Fruit fly (Drosophila melanogaster) whole organism, adult: ENCODE measurements around the gene Dad.

Source experiments
- CG11617 ChIP-seq: fragments of 200-800 bp; sonication (Bioruptor generic); optimal IDR thresholded peaks from 2 replicates; lab custom pipeline; 2017; ENCODE audit warnings: mild to moderate bottlenecking, missing biosample characterization, missing genetic modification reagents, missing genetic modification characterization
- CG12768 ChIP-seq: fragments of 200-800 bp; sonication (Bioruptor generic); optimal IDR thresholded peaks from 2 replicates; lab custom pipeline; 2017; ENCODE audit warnings: missing biosample characterization, missing genetic modification characterization, mild to moderate bottlenecking, moderate library complexity, missing genetic modification reagents
- CG14711 ChIP-seq: fragments of 200-800 bp; sonication (Bioruptor generic); optimal IDR thresholded peaks from 2 replicates; lab custom pipeline; 2018; ENCODE audit warnings: missing biosample characterization, mild to moderate bottlenecking, missing genetic modification characterization, moderate library complexity
- CG1620 ChIP-seq: fragments of 200-800 bp; sonication (Bioruptor generic); optimal IDR thresholded peaks from 2 replicates; lab custom pipeline; 2016; ENCODE audit warnings: missing biosample characterization, missing genetic modification characterization
- CG33017 ChIP-seq: fragments of 200-800 bp; sonication (Bioruptor generic); optimal IDR thresholded peaks from 2 replicates; lab custom pipeline; 2018; ENCODE audit warnings: missing biosample characterization, mild to moderate bottlenecking, missing genetic modification characterization, moderate library complexity
- CG5204 ChIP-seq: fragments of 200-800 bp; sonication (Bioruptor generic); optimal IDR thresholded peaks from 2 replicates; lab custom pipeline; 2016; ENCODE audit warnings: missing biosample characterization, missing genetic modification characterization
- CG7045 ChIP-seq: fragments of 200-800 bp; sonication (Bioruptor generic); optimal IDR thresholded peaks from 2 replicates; lab custom pipeline; 2017; ENCODE audit warnings: missing biosample characterization, mild to moderate bottlenecking, missing genetic modification characterization
- CG7101 ChIP-seq: fragments of 200-800 bp; sonication (Bioruptor generic); optimal IDR thresholded peaks from 2 replicates; lab custom pipeline; 2018; ENCODE audit warnings: missing biosample characterization, mild to moderate bottlenecking, missing genetic modification characterization, moderate library complexity
- Clk ChIP-seq: fragments of 200-800 bp; sonication (Bioruptor generic); optimal IDR thresholded peaks from 2 replicates; lab custom pipeline; 2017; ENCODE audit warnings: missing biosample characterization, missing genetic modification characterization
- Crg-1 ChIP-seq: fragments of 200-800 bp; sonication (Bioruptor generic); optimal IDR thresholded peaks from 2 replicates; lab custom pipeline; 2016; ENCODE audit warnings: missing biosample characterization, missing genetic modification characterization
- Hr96 ChIP-seq: fragments of 200-800 bp; sonication (Bioruptor generic); optimal IDR thresholded peaks from 2 replicates; lab custom pipeline; 2016; ENCODE audit warnings: missing biosample characterization, missing genetic modification characterization
- Mnt ChIP-seq: fragments of 200-800 bp; sonication (Bioruptor generic); optimal IDR thresholded peaks from 2 replicates; lab custom pipeline; 2016; ENCODE audit warnings: missing biosample characterization, mild to moderate bottlenecking, missing genetic modification characterization
- bab1 ChIP-seq: fragments of 200-800 bp; sonication (Bioruptor generic); optimal IDR thresholded peaks from 3 replicates; lab custom pipeline; 2019; ENCODE audit warnings: missing biosample characterization, mild to moderate bottlenecking, missing genetic modification characterization, moderate library complexity
- cic ChIP-seq: fragments of 200-800 bp; sonication (Bioruptor generic); optimal IDR thresholded peaks from 2 replicates; lab custom pipeline; 2017; ENCODE audit warnings: missing biosample characterization, mild to moderate bottlenecking, missing genetic modification characterization, moderate library complexity
- cnc ChIP-seq, 2 experiments: fragments of >200 bp; optimal IDR thresholded peaks; 2 replicates each; lab custom pipeline; 2017
- kay ChIP-seq: fragments of 200-800 bp; sonication (Bioruptor generic); peaks from one replicate; lab custom pipeline; 2016; ENCODE audit warnings: missing biosample characterization, missing genetic modification characterization, borderline replicate concordance
- ovo ChIP-seq: fragments of 200-800 bp; sonication (Bioruptor generic); optimal IDR thresholded peaks from 2 replicates; lab custom pipeline; 2016; ENCODE audit warnings: missing biosample characterization, missing genetic modification characterization
- pad ChIP-seq: fragments of 200-800 bp; sonication (Bioruptor generic); optimal IDR thresholded peaks from 3 replicates; lab custom pipeline; 2017; ENCODE audit warnings: missing biosample characterization, missing genetic modification characterization, mild to moderate bottlenecking, moderate library complexity, missing genetic modification reagents
- tj ChIP-seq: fragments of 200-800 bp; sonication (Bioruptor generic); optimal IDR thresholded peaks from 3 replicates; lab custom pipeline; 2017; ENCODE audit warnings: missing biosample characterization, mild to moderate bottlenecking, missing genetic modification characterization, moderate library complexity
- toe ChIP-seq: fragments of 200-800 bp; sonication (Bioruptor generic); optimal IDR thresholded peaks from 2 replicates; lab custom pipeline; 2016; ENCODE audit warnings: missing biosample characterization, missing genetic modification characterization

Gene Dad

dm6 chr3R:17059811-17060169, 6.0 kb downstream of the Dad start:
- TF ChIP-seq CG1620 = no peak
- TF ChIP-seq Mnt (GFP tag; lab: Kevin White, UChicago) = peak; percentile 69
- TF ChIP-seq cnc (optimal IDR thresholded peaks at IDR 0.05; lab: Kevin White, UChicago) = peak; percentile 4 to 56

dm6 chr3R:17060244-17060664, 6.4 kb downstream of the Dad start:
- no peak for TF ChIP-seq bab1 (GFP tag; lab: Kevin White, UChicago)
- TF ChIP-seq Hr96 (GFP tag; lab: Kevin White, UChicago) = peak; percentile 42
- peak; percentile 46 for TF ChIP-seq CG7045 (GFP tag; lab: Kevin White, UChicago)
- TF ChIP-seq CG12768 = no peak
- TF ChIP-seq Crg-1 = no peak
- peak; percentile 51 for TF ChIP-seq CG11617 (GFP tag; lab: Kevin White, UChicago)
- TF ChIP-seq CG5204 (GFP tag; lab: Kevin White, UChicago) = peak; percentile 74
- TF ChIP-seq Clk (GFP tag; lab: Kevin White, UChicago) = no peak
- no peak for TF ChIP-seq ovo (GFP tag; lab: Kevin White, UChicago)
- TF ChIP-seq toe (GFP tag; lab: Kevin White, UChicago) = peak; percentile 12
- peak; percentile 25 for TF ChIP-seq CG7101 (tag; lab: Kevin White, UChicago)
- peak; percentile 68 for TF ChIP-seq kay
- TF ChIP-seq cnc (optimal IDR thresholded peaks at IDR 0.05; lab: Kevin White, UChicago) = no peak

dm6 chr3R:17060809-17061394, 7.1 kb downstream of the Dad start:
- TF ChIP-seq Hr96 (GFP tag; lab: Kevin White, UChicago) (no peak), bab1 (GFP tag; lab: Kevin White, UChicago) (no peak), CG7045 (GFP tag; lab: Kevin White, UChicago) (no peak), cnc (optimal IDR thresholded peaks at IDR 0.05; lab: Kevin White, UChicago) (no peak), Crg-1 (no peak), pad (no peak), tj (GFP tag; lab: Kevin White, UChicago) (no peak), CG33017 (tag; lab: Kevin White, UChicago) (no peak), kay (no peak), Mnt (GFP tag; lab: Kevin White, UChicago) (peak; percentile 64), toe (GFP tag; lab: Kevin White, UChicago) (no peak), CG14711 (tag; lab: Kevin White, UChicago) (no peak), Clk (GFP tag; lab: Kevin White, UChicago) (no peak), CG1620 (no peak), cic (peak; percentile 85), CG11617 (GFP tag; lab: Kevin White, UChicago) (no peak)

dm6 chr3R:17061736-17062371, 8.0 kb downstream of the Dad start:
- TF ChIP-seq pad (no peak), CG7045 (GFP tag; lab: Kevin White, UChicago) (no peak), cnc (optimal IDR thresholded peaks at IDR 0.05; lab: Kevin White, UChicago) (no peak), kay (no peak), CG1620 (no peak), CG33017 (tag; lab: Kevin White, UChicago) (no peak), CG14711 (tag; lab: Kevin White, UChicago) (no peak), CG5204 (GFP tag; lab: Kevin White, UChicago) (no peak), Hr96 (GFP tag; lab: Kevin White, UChicago) (no peak), Crg-1 (no peak), CG12768 (no peak), Mnt (GFP tag; lab: Kevin White, UChicago) (no peak), ovo (GFP tag; lab: Kevin White, UChicago) (no peak), cic (no peak), bab1 (GFP tag; lab: Kevin White, UChicago) (no peak)

- TF ChIP-seq CG5204 (GFP tag; lab: Kevin White, UChicago) (no peak), CG14711 (tag; lab: Kevin White, UChicago) (no peak), CG12768 (peak; percentile 14), ovo (GFP tag; lab: Kevin White, UChicago) (no peak), tj (GFP tag; lab: Kevin White, UChicago) (peak; percentile 36)
Measured at dm6 chr3R:17062705-17063104, 8.9 kb downstream of the Dad start.

dm6 chr3R:17063763-17064162, 10.0 kb downstream of the Dad start:
- no peak for TF ChIP-seq Clk (GFP tag; lab: Kevin White, UChicago)
- no peak for TF ChIP-seq CG12768
- TF ChIP-seq CG1620 = no peak
- no peak for TF ChIP-seq pad
- no peak for TF ChIP-seq CG14711 (tag; lab: Kevin White, UChicago)
- no peak for TF ChIP-seq Hr96 (GFP tag; lab: Kevin White, UChicago)
- no peak for TF ChIP-seq CG33017 (tag; lab: Kevin White, UChicago)
- no peak for TF ChIP-seq Mnt (GFP tag; lab: Kevin White, UChicago)
- TF ChIP-seq Crg-1 = no peak
- TF ChIP-seq ovo (GFP tag; lab: Kevin White, UChicago) = no peak
- TF ChIP-seq CG5204 (GFP tag; lab: Kevin White, UChicago) = no peak
- TF ChIP-seq CG7101 (tag; lab: Kevin White, UChicago) = no peak
